Worm (Caenorhabditis elegans): ENCODE data around the gene ZK757.1.

The ZK757.1 gene

DNA sequence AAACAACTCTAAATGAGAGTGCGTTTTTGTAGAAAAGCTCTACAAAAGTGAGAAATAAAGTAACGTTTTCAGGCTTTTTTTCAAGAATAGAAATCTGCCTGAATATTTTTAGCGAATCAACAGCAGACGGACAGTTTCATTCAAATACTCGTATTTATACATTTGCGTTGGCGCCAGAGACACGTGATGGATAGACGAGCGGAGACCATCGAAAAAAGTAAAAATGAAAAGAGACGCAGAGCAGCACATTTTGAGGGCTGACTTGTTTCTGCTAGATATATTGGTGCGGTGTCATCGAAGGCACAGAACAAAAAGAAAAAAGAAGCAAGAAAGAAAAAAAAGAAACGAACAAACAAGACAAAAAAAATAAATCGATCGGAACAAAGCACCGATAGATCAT is 44.9 kb downstream of the ZK757.1 start:
- TF ChIP-seq nhr-237 (tag; optimal IDR thresholded peaks at IDR 0.05) (no peak), nhr-129 (tag; optimal IDR thresholded peaks at IDR 0.05) (peak; percentile 83), F13H6.1 (tag; optimal IDR thresholded peaks at IDR 0.05) (peak; percentile 61), gmeb-1 (tag; optimal IDR thresholded peaks at IDR 0.05) (peak; percentile 23), elt-3 (tag; optimal IDR thresholded peaks at IDR 0.05) (no peak), nhr-11 (tag; optimal IDR thresholded peaks at IDR 0.05) (no peak), nhr-21 (tag; optimal IDR thresholded peaks at IDR 0.05) (no peak), zag-1 (tag; optimal IDR thresholded peaks at IDR 0.05) (no peak), R02D3.7 (tag; optimal IDR thresholded peaks at IDR 0.05) (no peak), mbf-1 (tag; optimal IDR thresholded peaks at IDR 0.05) (no peak), unc-62 (GFP tag; optimal IDR thresholded peaks at IDR 0.05) (no peak), nhr-6 (tag; optimal IDR thresholded peaks at IDR 0.05) (no peak), lin-13 (GFP tag; optimal IDR thresholded peaks at IDR 0.05) (peak; percentile 18), Y55F3AM.14 (GFP tag; optimal IDR thresholded peaks at IDR 0.05) (peak; percentile 82), ztf-1 (GFP tag; conservative IDR thresholded peaks at IDR 0.05) (no peak), unc-39 (tag; optimal IDR thresholded peaks at IDR 0.05) (no peak), elt-1 (tag; optimal IDR thresholded peaks at IDR 0.05) (no peak), ama-1 (optimal IDR thresholded peaks at IDR 0.05) (peak; percentile 93), alr-1 (tag; optimal IDR thresholded peaks at IDR 0.05) (no peak), peb-1 (tag; optimal IDR thresholded peaks at IDR 0.05) (no peak), ZK546.5 (tag; optimal IDR thresholded peaks at IDR 0.05) (no peak), nhr-10 (tag; optimal IDR thresholded peaks at IDR 0.05) (no peak), C34F6.9 (tag; optimal IDR thresholded peaks at IDR 0.05) (peak; percentile 71), nhr-25 (tag; optimal IDR thresholded peaks at IDR 0.05) (no peak), aly-2 (tag; optimal IDR thresholded peaks at IDR 0.05) (no peak), skn-1 (tag; optimal IDR thresholded peaks at IDR 0.05) (no peak), lsy-2 (tag; optimal IDR thresholded peaks at IDR 0.05) (peak in 1 of 2 experiments; percentile 79), nhr-77 (tag; optimal IDR thresholded peaks at IDR 0.05) (no peak), egl-27 (tag; optimal IDR thresholded peaks at IDR 0.05) (no peak), ztf-11 (tag; optimal IDR thresholded peaks at IDR 0.05) (no peak), crh-2 (tag; optimal IDR thresholded peaks at IDR 0.05) (peak; percentile 68), nhr-12 (tag; optimal IDR thresholded peaks at IDR 0.05) (no peak), sma-9 (GFP tag; optimal IDR thresholded peaks at IDR 0.05) (peak; percentile 52), sma-9 (tag; optimal IDR thresholded peaks at IDR 0.05) (no peak), blmp-1 (tag; optimal IDR thresholded peaks at IDR 0.05; ENCODE audit: insufficient read depth) (no peak), nhr-23 (tag; optimal IDR thresholded peaks at IDR 0.05) (no peak), dmd-4 (tag; optimal IDR thresholded peaks at IDR 0.05) (no peak), ceh-16 (tag; optimal IDR thresholded peaks at IDR 0.05) (no peak), mab-5 (tag; optimal IDR thresholded peaks at IDR 0.05) (peak; percentile 32), snpc-4 (tag; optimal IDR thresholded peaks at IDR 0.05) (no peak), sma-3 (GFP tag; optimal IDR thresholded peaks at IDR 0.05) (peak; percentile 46), ztf-4 (tag; optimal IDR thresholded peaks at IDR 0.05) (peak; percentile 65), ceh-82 (tag; optimal IDR thresholded peaks at IDR 0.05) (no peak), sem-4 (tag; optimal IDR thresholded peaks at IDR 0.05) (peak; percentile 6), lin-39 (tag; optimal IDR thresholded peaks at IDR 0.05) (no peak), unc-55 (GFP tag; optimal IDR thresholded peaks at IDR 0.05) (peak; percentile 34), lin-11 (tag; optimal IDR thresholded peaks at IDR 0.05) (no peak), fos-1 (tag; optimal IDR thresholded peaks at IDR 0.05) (peak; percentile 3), mdl-1 (tag; optimal IDR thresholded peaks at IDR 0.05) (peak in 1 of 2 experiments; percentile 46)

Measured in whole organism, L2 larva.